Worm (Caenorhabditis elegans) whole organism, late embryonic: Measurements from ENCODE around the gene tpa-1.
"Not testable (repeated sequence)": the region's sequence is repeated elsewhere in the genome, so short reads cannot be mapped to it uniquely, and the experiment has no call there.

Experiments
- C08G9.2 ChIP-seq: sonication (generic microtip); optimal IDR thresholded peaks from 2 replicates; lab custom pipeline; 2016; ENCODE audit warnings: mild to moderate bottlenecking, missing genetic modification characterization, moderate library complexity, missing compliant biosample characterization
- C38D4.7 ChIP-seq: fragments of 200-800 bp; sonication (Bioruptor generic); optimal IDR thresholded peaks from 2 replicates; lab custom pipeline; 2018; ENCODE audit warnings: mild to moderate bottlenecking, missing genetic modification characterization, moderate library complexity, missing compliant biosample characterization
- K09A11.1 ChIP-seq: sonication (generic microtip); optimal IDR thresholded peaks from 2 replicates; lab custom pipeline; 2017; ENCODE audit warnings: antibody characterized with exemption, mild to moderate bottlenecking, missing genetic modification characterization, missing compliant biosample characterization; ENCODE audit not compliant: insufficient read depth
- T23F11.4 ChIP-seq: fragments of 200-800 bp; sonication (Bioruptor generic); optimal IDR thresholded peaks from 2 replicates; lab custom pipeline; 2018; ENCODE audit warnings: mild to moderate bottlenecking, missing genetic modification characterization, missing compliant biosample characterization
- ahr-1 ChIP-seq: sonication (generic microtip); optimal IDR thresholded peaks from 2 replicates; lab custom pipeline; 2016; ENCODE audit warnings: missing genetic modification characterization, missing compliant biosample characterization
- ama-1 ChIP-seq: fragments of 150-350 bp; optimal IDR thresholded peaks from 2 replicates; lab custom pipeline; 2014
- ceh-18 ChIP-seq: sonication (generic microtip); optimal IDR thresholded peaks from 2 replicates; lab custom pipeline; 2016; ENCODE audit warnings: missing genetic modification characterization, missing compliant biosample characterization
- ceh-19 ChIP-seq: fragments of 200-800 bp; sonication (Bioruptor generic); optimal IDR thresholded peaks from 2 replicates; lab custom pipeline; 2018; ENCODE audit warnings: mild to moderate bottlenecking, missing genetic modification characterization, missing compliant biosample characterization
- ceh-2 ChIP-seq: sonication (generic microtip); optimal IDR thresholded peaks from 2 replicates; lab custom pipeline; 2016; ENCODE audit warnings: missing genotype, missing genetic modification characterization, missing compliant biosample characterization
- ceh-22 ChIP-seq: sonication (generic microtip); optimal IDR thresholded peaks from 2 replicates; lab custom pipeline; 2017; ENCODE audit warnings: missing biosample characterization, missing genetic modification characterization
- ceh-24 ChIP-seq: sonication (generic microtip); optimal IDR thresholded peaks from 2 replicates; lab custom pipeline; 2016; ENCODE audit warnings: mild to moderate bottlenecking, missing genetic modification characterization, missing compliant biosample characterization
- ceh-34 ChIP-seq: sonication (generic microtip); optimal IDR thresholded peaks from 2 replicates; lab custom pipeline; 2016; ENCODE audit warnings: mild to moderate bottlenecking, missing genetic modification characterization, missing compliant biosample characterization
- ceh-9 ChIP-seq: sonication (generic microtip); optimal IDR thresholded peaks from 2 replicates; lab custom pipeline; 2016; ENCODE audit warnings: mild to moderate bottlenecking, missing genetic modification characterization, inconsistent platforms, missing compliant biosample characterization
- che-1 ChIP-seq: sonication (generic microtip); optimal IDR thresholded peaks from 2 replicates; lab custom pipeline; 2016; ENCODE audit warnings: mild to moderate bottlenecking, missing genetic modification characterization, missing compliant biosample characterization
- dmd-4 ChIP-seq: sonication (generic microtip); optimal IDR thresholded peaks from 2 replicates; lab custom pipeline; 2016; ENCODE audit warnings: borderline replicate concordance, missing genetic modification characterization, missing compliant biosample characterization
- elt-4 ChIP-seq: sonication (generic microtip); optimal IDR thresholded peaks from 2 replicates; lab custom pipeline; 2016; ENCODE audit warnings: missing genetic modification characterization, missing compliant biosample characterization
- ets-4 ChIP-seq: sonication (generic microtip); optimal IDR thresholded peaks from 2 replicates; lab custom pipeline; 2016; ENCODE audit warnings: missing genetic modification characterization, missing compliant biosample characterization
- eyg-1 ChIP-seq: sonication (generic microtip); optimal IDR thresholded peaks from 2 replicates; lab custom pipeline; 2016; ENCODE audit warnings: missing genotype, missing genetic modification characterization, missing compliant biosample characterization
- fkh-6 ChIP-seq: sonication (generic microtip); optimal IDR thresholded peaks from 2 replicates; lab custom pipeline; 2016; ENCODE audit warnings: missing genetic modification characterization, missing compliant biosample characterization
- gmeb-2 ChIP-seq: sonication (generic microtip); optimal IDR thresholded peaks from 2 replicates; lab custom pipeline; 2016; ENCODE audit warnings: missing genetic modification characterization, inconsistent platforms, missing compliant biosample characterization
- hlh-6 ChIP-seq: sonication (generic microtip); optimal IDR thresholded peaks from 2 replicates; lab custom pipeline; 2016; ENCODE audit warnings: missing genotype, missing genetic modification characterization, missing compliant biosample characterization
- lim-6 ChIP-seq: sonication (generic microtip); optimal IDR thresholded peaks from 2 replicates; lab custom pipeline; 2016; ENCODE audit warnings: missing genetic modification characterization, missing compliant biosample characterization
- lin-11 ChIP-seq: fragments of 200-800 bp; sonication (Bioruptor generic); optimal IDR thresholded peaks from 2 replicates; lab custom pipeline; 2018; ENCODE audit warnings: mild to moderate bottlenecking, missing genetic modification characterization, missing compliant biosample characterization
- mec-3 ChIP-seq: sonication (generic microtip); optimal IDR thresholded peaks from 2 replicates; lab custom pipeline; 2016; ENCODE audit warnings: borderline replicate concordance, missing genetic modification characterization, missing compliant biosample characterization
- nhr-11 ChIP-seq: fragments of 150-350 bp; optimal IDR thresholded peaks from 2 replicates; lab custom pipeline; 2014; ENCODE audit warnings: missing biosample characterization, missing genetic modification characterization
- nhr-232 ChIP-seq: sonication (generic microtip); optimal IDR thresholded peaks from 2 replicates; lab custom pipeline; 2016; ENCODE audit warnings: missing genetic modification characterization, missing compliant biosample characterization
- pag-3 ChIP-seq: sonication (generic microtip); optimal IDR thresholded peaks from 2 replicates; lab custom pipeline; 2016; ENCODE audit warnings: missing compliant biosample characterization, missing genetic modification characterization, borderline replicate concordance
- pax-1 ChIP-seq: fragments of 150-350 bp; optimal IDR thresholded peaks from 2 replicates; lab custom pipeline; 2014; ENCODE audit warnings: missing biosample characterization, missing genetic modification characterization
- pha-2 ChIP-seq: sonication (generic microtip); optimal IDR thresholded peaks from 2 replicates; lab custom pipeline; 2017; ENCODE audit warnings: mild to moderate bottlenecking, missing genetic modification characterization, missing compliant biosample characterization
- pqm-1 ChIP-seq: sonication (generic microtip); optimal IDR thresholded peaks from 2 replicates; lab custom pipeline; 2016; ENCODE audit warnings: missing genetic modification characterization, missing compliant biosample characterization
- pros-1 ChIP-seq: fragments of 150-350 bp; optimal IDR thresholded peaks from 2 replicates; lab custom pipeline; 2014; ENCODE audit warnings: missing biosample characterization, missing genetic modification reagents, missing genetic modification characterization
- ref-2 ChIP-seq: sonication (generic microtip); optimal IDR thresholded peaks from 2 replicates; lab custom pipeline; 2016; ENCODE audit warnings: missing genetic modification characterization, missing compliant biosample characterization
- rnt-1 ChIP-seq: sonication (generic microtip); optimal IDR thresholded peaks from 2 replicates; lab custom pipeline; 2016; ENCODE audit warnings: missing genetic modification characterization, missing compliant biosample characterization
- sdc-2 ChIP-seq: sonication (generic microtip); optimal IDR thresholded peaks from 2 replicates; lab custom pipeline; 2016; ENCODE audit warnings: missing genotype, missing genetic modification characterization, missing compliant biosample characterization
- sox-4 ChIP-seq: sonication (generic microtip); optimal IDR thresholded peaks from 2 replicates; lab custom pipeline; 2017; ENCODE audit warnings: mild to moderate bottlenecking, missing genetic modification characterization, inconsistent platforms, missing compliant biosample characterization
- tbx-2 ChIP-seq: sonication (generic microtip); optimal IDR thresholded peaks from 2 replicates; lab custom pipeline; 2016; ENCODE audit warnings: missing genetic modification characterization, missing compliant biosample characterization
- ttx-3 ChIP-seq: sonication (generic microtip); optimal IDR thresholded peaks from 2 replicates; lab custom pipeline; 2016; ENCODE audit warnings: missing genetic modification reagents, missing genetic modification characterization, missing compliant biosample characterization
- unc-3 ChIP-seq, 2 experiments: fragments of 200-800 bp in 1 of 2; sonication (Bioruptor generic) in 1 of 2; sonication (generic microtip) in 1 of 2; conservative IDR thresholded peaks in 1 of 2; optimal IDR thresholded peaks in 1 of 2; 2 replicates each; pipeline versions ENCODE4 v1.3.6 to Lab custom; 2016 to 2022; ENCODE audit warnings: missing compliant biosample characterization in 2 of 2, missing genetic modification characterization in 2 of 2, missing genetic modification reagents in 1 of 2
- unc-55 ChIP-seq: sonication (generic microtip); optimal IDR thresholded peaks from 2 replicates; lab custom pipeline; 2017; ENCODE audit warnings: missing biosample characterization, missing genetic modification reagents, missing genetic modification characterization
- zip-5 ChIP-seq: sonication (generic microtip); optimal IDR thresholded peaks from 2 replicates; lab custom pipeline; 2016; ENCODE audit warnings: missing genetic modification characterization, missing compliant biosample characterization

Gene tpa-1

DNA sequence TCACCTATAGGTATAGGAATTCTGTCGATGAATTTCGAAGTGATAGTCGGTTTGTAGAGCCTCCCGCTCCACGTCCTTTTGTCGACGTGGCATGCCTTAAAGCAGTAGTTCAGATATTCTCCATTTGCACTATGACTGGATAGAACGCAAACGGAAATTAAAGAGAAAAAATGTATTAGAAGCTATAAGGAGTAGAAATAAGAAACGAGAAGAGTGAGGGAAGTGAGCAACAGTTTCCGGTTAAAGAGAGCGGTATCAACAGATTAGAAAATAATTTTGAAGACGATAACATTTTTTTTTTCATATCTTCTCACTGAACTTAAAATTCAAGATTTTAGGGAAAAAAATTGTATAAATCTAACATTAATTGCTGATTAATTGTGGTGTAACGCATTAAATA is 38.2 kb upstream of the tpa-1 start, which contains the start of gene T05C7.4:
Gene T05C7.4 (minus strand): TSS at position 101 of the 400 bp plus-strand sequence.
- TF ChIP-seq tbx-2 (tag; lab: Kevin White, UChicago): no peak
- TF ChIP-seq C08G9.2: no peak
- no peak for TF ChIP-seq pha-2 (tag; lab: Kevin White, UChicago)
- TF ChIP-seq unc-55 (GFP tag; lab: Kevin White, UChicago): no peak
- no peak for TF ChIP-seq ceh-34 (tag; lab: Kevin White, UChicago)
- TF ChIP-seq ttx-3 (tag; lab: Kevin White, UChicago): no peak
- TF ChIP-seq K09A11.1 (tag; lab: Kevin White, UChicago): no peak
- no peak for TF ChIP-seq gmeb-2 (tag; lab: Kevin White, UChicago)
- no peak for TF ChIP-seq ceh-19
- TF ChIP-seq elt-4 (tag; lab: Kevin White, UChicago): no peak
- no peak for TF ChIP-seq che-1 (tag; lab: Kevin White, UChicago)
- TF ChIP-seq lin-11: no peak
- TF ChIP-seq lim-6 (tag; lab: Kevin White, UChicago): no peak
- TF ChIP-seq ets-4 (tag; lab: Kevin White, UChicago): no peak
- no peak for TF ChIP-seq pax-1 (tag; lab: Kevin White, UChicago)
- TF ChIP-seq ceh-18: no peak
- no peak for TF ChIP-seq dmd-4 (tag; lab: Kevin White, UChicago)
- no peak for TF ChIP-seq pag-3 (tag; lab: Kevin White, UChicago)
- no peak for TF ChIP-seq ahr-1

ce11 chrIV:58818-59217 is 33.0 kb upstream of the tpa-1 start, which contains the start of gene T05C7.5:
TSS of gene T05C7.5 (minus strand) at chrIV:58918.
- TF ChIP-seq ttx-3 (tag; lab: Kevin White, UChicago) (no peak), ceh-24 (tag; lab: Kevin White, UChicago) (no peak), lim-6 (tag; lab: Kevin White, UChicago) (no peak), fkh-6 (tag; lab: Kevin White, UChicago) (no peak), che-1 (tag; lab: Kevin White, UChicago) (no peak), pqm-1 (no peak), ceh-22 (tag; lab: Kevin White, UChicago) (no peak), sdc-2 (tag; lab: Kevin White, UChicago) (no peak), pha-2 (tag; lab: Kevin White, UChicago) (no peak), sox-4 (tag; lab: Kevin White, UChicago) (no peak), rnt-1 (tag; lab: Kevin White, UChicago) (no peak)
- TF ChIP-seq, all 69 proteins: peak for 0

- not testable (repeated sequence) for TF ChIP-seq C08G9.2; pros-1; ceh-24 (tag; lab: Kevin White, UChicago)
- TF ChIP-seq, all 69 proteins: peak for 0; not testable (repeated sequence) for 69
Measured at ce11 chrIV:61448-61847, 30.3 kb upstream of the tpa-1 start, which contains the start of gene T05C7.7. TSS of gene T05C7.7 (plus strand) at chrIV:61748.

DNA sequence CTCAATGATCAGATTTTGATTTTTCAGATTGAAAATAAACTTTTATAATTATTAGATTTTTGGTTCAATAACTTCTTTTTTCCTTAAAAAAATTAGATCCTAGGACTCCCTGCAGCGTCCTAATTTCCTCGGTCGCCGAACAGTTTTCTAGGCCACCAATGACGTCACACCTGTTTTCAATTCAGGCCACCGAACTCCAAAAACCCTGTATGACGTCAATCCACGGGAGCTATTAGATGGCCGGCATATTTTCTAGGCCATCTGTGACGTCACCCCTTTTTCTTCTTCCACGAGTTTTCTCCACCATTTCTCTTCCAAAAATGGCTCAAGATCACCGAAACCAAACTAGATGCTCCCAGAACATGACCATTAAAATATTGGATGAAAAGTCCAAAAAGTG is 20.5 kb upstream of the tpa-1 start:
- TF ChIP-seq C08G9.2 (no peak), ceh-2 (tag; lab: Kevin White, UChicago) (no peak), ama-1 (lab: Kevin White, UChicago) (no peak), ref-2 (tag; lab: Kevin White, UChicago) (no peak), nhr-11 (tag; lab: Kevin White, UChicago) (no peak), hlh-6 (tag; lab: Kevin White, UChicago) (no peak)
- TF ChIP-seq, all 69 proteins: peak for 0

DNA sequence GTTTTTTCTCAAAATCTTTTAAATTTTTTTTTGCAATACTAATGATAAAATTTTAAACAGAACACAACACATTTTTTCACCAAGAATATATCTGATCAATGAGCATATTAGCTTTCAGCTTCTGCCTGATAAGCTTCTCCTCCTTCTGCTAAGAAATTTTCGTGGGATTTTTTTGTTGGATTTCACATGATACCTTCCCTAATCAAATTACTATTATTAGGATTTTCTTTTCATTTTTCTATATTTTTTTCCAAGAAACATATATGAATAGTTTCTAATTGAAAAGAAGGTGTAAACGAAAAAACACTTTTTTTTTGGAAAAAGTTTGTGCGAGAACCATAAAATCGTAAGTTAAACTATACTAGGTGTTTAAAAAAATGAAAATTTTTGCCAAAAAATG is 18.6 kb upstream of the tpa-1 start:
- TF ChIP-seq ceh-34 (tag; lab: Kevin White, UChicago) (no peak), nhr-232 (no peak), zip-5 (tag; lab: Kevin White, UChicago) (no peak), elt-4 (tag; lab: Kevin White, UChicago) (no peak), ets-4 (tag; lab: Kevin White, UChicago) (no peak), tbx-2 (tag; lab: Kevin White, UChicago) (no peak), T23F11.4 (no peak), mec-3 (tag; lab: Kevin White, UChicago) (no peak), C38D4.7 (GFP tag; lab: Kevin White, UChicago) (no peak), ceh-9 (tag; lab: Kevin White, UChicago) (no peak), eyg-1 (tag; lab: Kevin White, UChicago) (no peak), unc-3 (GFP tag; conservative IDR thresholded peaks at IDR 0.05; lab: Robert Waterston, UW) (no peak), unc-3 (tag; optimal IDR thresholded peaks at IDR 0.05; lab: Kevin White, UChicago) (no peak), ceh-19 (no peak)
